Worm (Caenorhabditis elegans): ENCODE results near the gene cit-1.1.
A peak's percentile ranks its signal among the peaks of the same experiment; 100 is the strongest.

Gene cit-1.1

ce11 chrIII:7978289-7978688 lies 31.3 kb downstream of the cit-1.1 start (continued):
- TF ChIP-seq chd-7 (tag; optimal IDR thresholded peaks at IDR 0.05): no peak
- no peak for TF ChIP-seq attf-3 (GFP tag; conservative IDR thresholded peaks at IDR 0.05)
- TF ChIP-seq lin-54 (GFP tag; optimal IDR thresholded peaks at IDR 0.05): peak; percentile 26
- no peak for TF ChIP-seq pbrm-1 (GFP tag; IDR thresholded peaks at IDR 0.05)
- no peak for TF ChIP-seq nfya-2 (GFP tag; IDR thresholded peaks at IDR 0.05)
- TF ChIP-seq attf-5 (GFP tag; optimal IDR thresholded peaks at IDR 0.05): no peak
- no peak for TF ChIP-seq egl-18 (GFP tag; IDR thresholded peaks at IDR 0.05)
- TF ChIP-seq nhr-80 (tag; optimal IDR thresholded peaks at IDR 0.05): peak; percentile 10
- TF ChIP-seq hmg-1.2 (GFP tag; IDR thresholded peaks at IDR 0.05): no peak
- no peak for TF ChIP-seq atf-7 (tag; optimal IDR thresholded peaks at IDR 0.05)
- no peak for TF ChIP-seq lin-40 (tag; optimal IDR thresholded peaks at IDR 0.05)
- TF ChIP-seq T26A5.8 (tag; optimal IDR thresholded peaks at IDR 0.05): no peak
- no peak for TF ChIP-seq ccch-3 (GFP tag; optimal IDR thresholded peaks at IDR 0.05)
- peak; percentile 60 for TF ChIP-seq rpc-1 (optimal IDR thresholded peaks at IDR 0.05)
- peak; percentile 68 for TF ChIP-seq rpc-1 (tag; optimal IDR thresholded peaks at IDR 0.05)
- TF ChIP-seq B0336.3 (GFP tag; IDR thresholded peaks at IDR 0.05): no peak
- TF ChIP-seq D2030.7 (GFP tag; IDR thresholded peaks at IDR 0.05): peak; percentile 17; the same call in 1 of the 2 replicates
- TF ChIP-seq tbp1 (GFP tag; optimal IDR thresholded peaks at IDR 0.05): peak; percentile 86
- no peak for TF ChIP-seq lin-35 (GFP tag; optimal IDR thresholded peaks at IDR 0.05)
- no peak for TF ChIP-seq Y53F4B.3 (GFP tag; IDR thresholded peaks at IDR 0.05)
- TF ChIP-seq cebp-1 (GFP tag; IDR thresholded peaks at IDR 0.05): no peak
- peak; percentile 9 for TF ChIP-seq cebp-1 (tag; optimal IDR thresholded peaks at IDR 0.05)
- TF ChIP-seq mxl-1 (tag; optimal IDR thresholded peaks at IDR 0.05): no peak
- TF ChIP-seq ztf-28 (GFP tag; IDR thresholded peaks at IDR 0.05): no peak
- TF ChIP-seq B0261.1 (tag; optimal IDR thresholded peaks at IDR 0.05): peak; percentile 64
- TF ChIP-seq ceh-79 (tag; optimal IDR thresholded peaks at IDR 0.05): no peak
- no peak for TF ChIP-seq dox-1 (GFP tag; IDR thresholded peaks at IDR 0.05)

DNA sequence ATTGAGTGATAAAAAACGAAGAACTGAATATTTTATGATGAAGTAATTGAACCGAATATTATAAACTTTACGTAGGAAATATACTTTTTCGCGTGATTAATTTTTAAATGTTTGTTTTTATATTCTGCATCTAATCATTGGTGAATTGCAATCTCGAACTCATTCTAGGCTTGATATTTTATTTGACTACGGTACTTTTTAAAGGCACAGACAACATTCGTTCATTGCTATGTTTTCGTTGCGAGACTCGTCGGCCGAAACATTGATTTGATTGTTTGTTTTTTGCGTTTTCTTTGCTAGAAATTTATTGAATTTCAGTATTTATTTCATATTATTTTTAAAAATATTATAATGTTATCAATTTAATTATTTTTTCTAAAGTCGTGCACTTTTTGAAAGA lies 31.8 kb downstream of the cit-1.1 start, which contains the start of gene C06G4.4:
Gene C06G4.4, minus strand, starts transcription at position 36 of the 400 bp plus-strand sequence.
- TF ChIP-seq attf-6 (GFP tag; IDR thresholded peaks at IDR 0.05) (no peak), B0261.1 (tag; optimal IDR thresholded peaks at IDR 0.05) (no peak), ztf-22 (GFP tag; optimal IDR thresholded peaks at IDR 0.05) (no peak), dpl-1 (GFP tag; optimal IDR thresholded peaks at IDR 0.05) (peak; percentile 2), ccch-3 (GFP tag; optimal IDR thresholded peaks at IDR 0.05) (no peak), ztf-28 (GFP tag; IDR thresholded peaks at IDR 0.05) (no peak), ztf-25 (GFP tag; IDR thresholded peaks at IDR 0.05) (no peak), D2030.7 (GFP tag; IDR thresholded peaks at IDR 0.05) (no peak), dpff-1 (tag; optimal IDR thresholded peaks at IDR 0.05) (no peak), gei-17 (GFP tag; optimal IDR thresholded peaks at IDR 0.05) (no peak), ztf-6 (GFP tag; IDR thresholded peaks at IDR 0.05) (no peak), F52B5.7 (tag; optimal IDR thresholded peaks at IDR 0.05) (no peak), rcor-1 (GFP tag; IDR thresholded peaks at IDR 0.05) (no peak), chd-7 (tag; optimal IDR thresholded peaks at IDR 0.05) (no peak), aptf-3 (GFP tag; IDR thresholded peaks at IDR 0.05) (no peak), nhr-27 (tag; optimal IDR thresholded peaks at IDR 0.05) (no peak), madf-8 (GFP tag; conservative IDR thresholded peaks at IDR 0.05) (peak; percentile 77), ztf-18 (tag; optimal IDR thresholded peaks at IDR 0.05) (no peak), snpc-3.4 (tag; optimal IDR thresholded peaks at IDR 0.05) (no peak), efl-1 (GFP tag; optimal IDR thresholded peaks at IDR 0.05) (no peak), B0019.2 (GFP tag; conservative IDR thresholded peaks at IDR 0.05) (no peak), pha-4 (tag; optimal IDR thresholded peaks at IDR 0.05) (no peak), ceh-40 (GFP tag; IDR thresholded peaks at IDR 0.05) (no peak), athp-1 (tag; optimal IDR thresholded peaks at IDR 0.05) (no peak), unc-62 (GFP tag; optimal IDR thresholded peaks at IDR 0.05) (no peak), tlf-1 (GFP tag; optimal IDR thresholded peaks at IDR 0.05) (no peak), madf-6 (GFP tag; IDR thresholded peaks at IDR 0.05) (peak; percentile 81), lsl-1 (GFP tag; optimal IDR thresholded peaks at IDR 0.05) (peak; percentile 70), xnd-1 (tag; optimal IDR thresholded peaks at IDR 0.05) (peak; percentile 29)
